Worm (Caenorhabditis elegans) whole organism, L4 larva: Measurements from ENCODE around the gene T16G1.4.
"Not testable (repeated sequence)": the region's sequence is repeated elsewhere in the genome, so short reads cannot be mapped to it uniquely, and the experiment has no call there.

Experiments
- F37D6.2 ChIP-seq: sonication (generic microtip); optimal IDR thresholded peaks from 2 replicates; lab custom pipeline; 2016; ENCODE audit warnings: mild to moderate bottlenecking, missing genetic modification characterization, missing compliant biosample characterization
- Y48G9A.11 ChIP-seq: fragments of 200-800 bp; sonication (Bioruptor generic); IDR thresholded peaks from 2 replicates; pipeline ENCODE4 v1.3.6; 2022; ENCODE audit warnings: missing genetic modification reagents, missing genetic modification characterization, missing compliant biosample characterization
- Y75B8A.6 ChIP-seq: fragments of 200-800 bp; sonication (Bioruptor generic); IDR thresholded peaks from 2 replicates; pipeline ENCODE4 v1.3.6; 2022; ENCODE audit warnings: missing genetic modification reagents, missing genetic modification characterization, missing compliant biosample characterization
- aha-1 ChIP-seq: fragments of 150-350 bp; peaks from one replicate; lab custom pipeline; 2014; ENCODE audit warnings: missing biosample characterization, missing genetic modification characterization
- arid-1 ChIP-seq: fragments of 200-800 bp; sonication (Bioruptor generic); conservative IDR thresholded peaks from 2 replicates; pipeline ENCODE4 v1.3.6; 2022; ENCODE audit warnings: missing genetic modification reagents, missing genetic modification characterization, missing compliant biosample characterization
- ceh-44 ChIP-seq: fragments of 200-800 bp; sonication (Bioruptor generic); IDR thresholded peaks from 2 replicates; pipeline ENCODE4 v1.3.6; 2022; ENCODE audit warnings: missing genetic modification reagents, missing genetic modification characterization, missing compliant biosample characterization
- daf-16 ChIP-seq, 3 experiments: sonication (generic microtip); optimal IDR thresholded peaks; 2 replicates each; lab custom pipeline; 2016 to 2017; ENCODE audit warnings: missing genetic modification characterization in 3 of 3, missing genetic modification reagents in 3 of 3, mild to moderate bottlenecking in 2 of 3, missing compliant biosample characterization in 2 of 3, missing biosample characterization in 1 of 3, moderate library complexity in 1 of 3
- daf-8 ChIP-seq: fragments of 200-800 bp; sonication (Bioruptor generic); IDR thresholded peaks from 2 replicates; pipeline ENCODE4 v1.3.6; 2022; ENCODE audit warnings: missing genetic modification characterization, missing compliant biosample characterization
- dmd-6 ChIP-seq: fragments of 200-800 bp; sonication (Bioruptor generic); IDR thresholded peaks from 2 replicates; pipeline ENCODE4 v1.3.6; 2022; ENCODE audit warnings: missing genetic modification reagents, missing genetic modification characterization, missing compliant biosample characterization
- dpl-1 ChIP-seq: fragments of 150-350 bp; optimal IDR thresholded peaks from 2 replicates; lab custom pipeline; 2014; ENCODE audit warnings: missing biosample characterization, missing genetic modification reagents, missing genetic modification characterization
- duxl-1 ChIP-seq: sonication (generic microtip); optimal IDR thresholded peaks from 2 replicates; lab custom pipeline; 2016; ENCODE audit warnings: mild to moderate bottlenecking, missing genetic modification characterization, moderate library complexity, missing compliant biosample characterization; ENCODE audit not compliant: poor library complexity
- egl-43 ChIP-seq: fragments of 200-800 bp; sonication (Bioruptor generic); IDR thresholded peaks from 2 replicates; pipeline ENCODE4 v1.3.6; 2022; ENCODE audit warnings: missing genetic modification reagents, missing genetic modification characterization, missing compliant biosample characterization
- hlh-11 ChIP-seq: fragments of 200-800 bp; sonication (Bioruptor generic); optimal IDR thresholded peaks from 2 replicates; lab custom pipeline; 2018; ENCODE audit warnings: mild to moderate bottlenecking, missing genetic modification characterization, missing compliant biosample characterization
- hlh-30 ChIP-seq: sonication (generic microtip); optimal IDR thresholded peaks from 2 replicates; lab custom pipeline; 2017; ENCODE audit warnings: antibody characterized with exemption, mild to moderate bottlenecking, missing genetic modification characterization, missing compliant biosample characterization; ENCODE audit not compliant: insufficient read depth
- hmg-1.1 ChIP-seq: fragments of 200-800 bp; sonication (Bioruptor generic); IDR thresholded peaks from 2 replicates; pipeline ENCODE4 v1.3.6; 2022; ENCODE audit warnings: missing genetic modification reagents, missing genetic modification characterization, missing compliant biosample characterization
- lin-1 ChIP-seq: fragments of 200-800 bp; sonication (Bioruptor generic); IDR thresholded peaks from 2 replicates; pipeline ENCODE4 v1.3.6; 2022; ENCODE audit warnings: missing genetic modification reagents, missing genetic modification characterization, missing compliant biosample characterization
- lin-15B ChIP-seq: fragments of 150-350 bp; sonication (generic microtip); optimal IDR thresholded peaks from 3 replicates; lab custom pipeline; 2014; ENCODE audit warnings: missing biosample characterization, missing genetic modification characterization
- lin-29 ChIP-seq: fragments of 200-800 bp; sonication (Bioruptor generic); IDR thresholded peaks from 2 replicates; pipeline ENCODE4 v1.3.6; 2022; ENCODE audit warnings: missing genetic modification reagents, missing genetic modification characterization, missing compliant biosample characterization
- lin-38 ChIP-seq: fragments of 200-800 bp; sonication (Bioruptor generic); IDR thresholded peaks from 2 replicates; pipeline ENCODE4 v1.3.6; 2022; ENCODE audit warnings: missing genetic modification reagents, missing genetic modification characterization, missing compliant biosample characterization
- madf-9 ChIP-seq: fragments of 200-800 bp; sonication (Bioruptor generic); conservative IDR thresholded peaks from 2 replicates; pipeline ENCODE4 v1.3.6; 2022; ENCODE audit warnings: missing genetic modification reagents, missing genetic modification characterization, missing compliant biosample characterization
- mxl-3 ChIP-seq: fragments of 200-800 bp; sonication (Bioruptor generic); optimal IDR thresholded peaks from 2 replicates; lab custom pipeline; 2018; ENCODE audit warnings: mild to moderate bottlenecking, missing genetic modification characterization, missing compliant biosample characterization
- nhr-102 ChIP-seq: sonication (generic microtip); optimal IDR thresholded peaks from 2 replicates; lab custom pipeline; 2016; ENCODE audit warnings: mild to moderate bottlenecking, missing genetic modification characterization, moderate library complexity, missing compliant biosample characterization
- nhr-11 ChIP-seq: fragments of 150-350 bp; optimal IDR thresholded peaks from 2 replicates; lab custom pipeline; 2014; ENCODE audit warnings: missing biosample characterization, missing genetic modification characterization
- nhr-42 ChIP-seq: fragments of 200-800 bp; sonication (Bioruptor generic); IDR thresholded peaks from 2 replicates; pipeline ENCODE4 v1.3.6; 2022; ENCODE audit warnings: missing genetic modification characterization, missing compliant biosample characterization
- nhr-48 ChIP-seq: sonication (generic microtip); optimal IDR thresholded peaks from 2 replicates; lab custom pipeline; 2016; ENCODE audit warnings: mild to moderate bottlenecking, missing genetic modification characterization, missing compliant biosample characterization
- nhr-77 ChIP-seq: fragments of 150-350 bp; optimal IDR thresholded peaks from 2 replicates; lab custom pipeline; 2014; ENCODE audit warnings: missing biosample characterization, missing genetic modification characterization
- pha-4 ChIP-seq, 2 experiments: fragments of 150-350 bp in 1 of 2; fragments of 200-800 bp in 1 of 2; sonication (Bioruptor generic) in 1 of 2; IDR thresholded peaks in 1 of 2; optimal IDR thresholded peaks in 1 of 2; 2 replicates each; pipeline versions ENCODE4 v1.3.6 to Lab custom; 2014 to 2022; ENCODE audit warnings: missing genetic modification characterization in 2 of 2, missing genetic modification reagents in 2 of 2, missing biosample characterization in 1 of 2, missing compliant biosample characterization in 1 of 2
- spr-1 ChIP-seq: sonication (generic microtip); optimal IDR thresholded peaks from 2 replicates; lab custom pipeline; 2016; ENCODE audit warnings: mild to moderate bottlenecking, missing genetic modification characterization, missing compliant biosample characterization
- spr-3 ChIP-seq: fragments of 200-800 bp; sonication (Bioruptor generic); optimal IDR thresholded peaks from 2 replicates; lab custom pipeline; 2018; ENCODE audit warnings: mild to moderate bottlenecking, missing genetic modification characterization, missing compliant biosample characterization
- tra-1 ChIP-seq: fragments of 200-800 bp; sonication (Bioruptor generic); IDR thresholded peaks from 2 replicates; pipeline ENCODE4 v1.3.6; 2022; ENCODE audit warnings: missing genetic modification reagents, missing genetic modification characterization, missing compliant biosample characterization
- unc-130 ChIP-seq: sonication (generic microtip); optimal IDR thresholded peaks from 2 replicates; lab custom pipeline; 2016; ENCODE audit warnings: missing genetic modification reagents, missing genetic modification characterization, missing compliant biosample characterization
- unc-39 ChIP-seq: sonication (generic microtip); optimal IDR thresholded peaks from 2 replicates; lab custom pipeline; 2017; ENCODE audit warnings: missing biosample characterization, missing genetic modification characterization
- unc-62 ChIP-seq, 3 experiments: fragments of 150-350 bp in 1 of 3; sonication (generic microtip); optimal IDR thresholded peaks in 2 of 3; peaks in 1 of 3; 1 replicate in 1 of 3; 2 replicates in 2 of 3; lab custom pipeline; 2014 to 2017; ENCODE audit warnings: missing biosample characterization in 3 of 3, missing genetic modification characterization in 3 of 3, missing genetic modification reagents in 3 of 3, missing genotype in 1 of 3
- vab-7 ChIP-seq: fragments of 200-800 bp; sonication (Bioruptor generic); IDR thresholded peaks from 2 replicates; pipeline ENCODE4 v1.3.6; 2022; ENCODE audit warnings: missing genetic modification reagents, missing genetic modification characterization, missing compliant biosample characterization
- zfp-3 ChIP-seq: fragments of 200-800 bp; sonication (Bioruptor generic); conservative IDR thresholded peaks from 2 replicates; pipeline ENCODE4 v1.3.6; 2022; ENCODE audit warnings: missing genetic modification reagents, missing genetic modification characterization, missing compliant biosample characterization

Gene T16G1.4

ce11 chrV:12967925-12968327, 26.3 kb upstream of the T16G1.4 start, which contains the start of gene R186.8 (continued):
- TF ChIP-seq hmg-1.1 (GFP tag; lab: Robert Waterston, UW) (peak; percentile 86), nhr-102 (tag; lab: Kevin White, UChicago) (peak; percentile 58), dmd-6 (GFP tag; lab: Robert Waterston, UW) (peak; percentile 94), aha-1 (tag; lab: Kevin White, UChicago) (peak; percentile 96), hlh-30 (tag; lab: Kevin White, UChicago) (peak; percentile 43), arid-1 (GFP tag; lab: Robert Waterston, UW) (peak; percentile 72), lin-1 (GFP tag; lab: Robert Waterston, UW) (peak; percentile 12; the same call in 1 of the 2 replicates), nhr-48 (peak; percentile 60), nhr-11 (tag; lab: Kevin White, UChicago) (peak; percentile 37), nhr-77 (tag; lab: Kevin White, UChicago) (peak; percentile 54), zfp-3 (GFP tag; lab: Robert Waterston, UW) (peak; percentile 87), lin-38 (GFP tag; lab: Robert Waterston, UW) (peak; percentile 99), vab-7 (GFP tag; lab: Robert Waterston, UW) (peak; percentile 71; the same call in 1 of the 2 replicates), hlh-11 (tag; lab: Kevin White, UChicago) (peak; percentile 79), Y48G9A.11 (peak; percentile 52; the same call in 1 of the 2 replicates), lin-29 (GFP tag; lab: Robert Waterston, UW) (peak; percentile 70), daf-16 (GFP tag; optimal IDR thresholded peaks at IDR 0.05; lab: Kevin White, UChicago) (peak in 1 of 2 experiments; percentile 21), daf-16 (tag; optimal IDR thresholded peaks at IDR 0.05; lab: Kevin White, UChicago) (peak; percentile 35), spr-3 (GFP tag; lab: Kevin White, UChicago) (peak; percentile 38), nhr-42 (GFP tag; lab: Robert Waterston, UW) (peak; percentile 88), Y75B8A.6 (GFP tag; lab: Robert Waterston, UW) (peak; percentile 45; the same call in 1 of the 2 replicates), daf-8 (GFP tag; lab: Robert Waterston, UW) (0 out of 2 replicates have a peak, but pooled peaks have one; percentile 35), dpl-1 (GFP tag; lab: Kevin White, UChicago) (peak; percentile 58), F37D6.2 (tag; lab: Kevin White, UChicago) (peak; percentile 37), pha-4 (GFP tag; IDR thresholded peaks at IDR 0.05; lab: Robert Waterston, UW) (peak; percentile 77), tra-1 (GFP tag; lab: Robert Waterston, UW) (peak; percentile 85), spr-1 (tag; lab: Kevin White, UChicago) (peak; percentile 47), mxl-3 (GFP tag; lab: Kevin White, UChicago) (peak; percentile 44), ceh-44 (peak; percentile 84), madf-9 (GFP tag; lab: Robert Waterston, UW) (peak; percentile 70; the same call in 1 of the 2 replicates), unc-130 (GFP tag; lab: Kevin White, UChicago) (peak; percentile 66)
- not testable (repeated sequence) for TF ChIP-seq pha-4 (tag; optimal IDR thresholded peaks at IDR 0.05; lab: Kevin White, UChicago)

ce11 chrV:12967110-12967509, 25.5 kb upstream of the T16G1.4 start, which contains the start of gene R186.3:
Gene R186.3 (minus strand): TSS chrV:12967210.
- TF ChIP-seq egl-43 (GFP tag; lab: Robert Waterston, UW) (no peak), duxl-1 (tag; lab: Kevin White, UChicago) (no peak), unc-62 (GFP tag; optimal IDR thresholded peaks at IDR 0.05 in 1 of 2; lab: Kevin White, UChicago) (no peak), unc-62 (tag; optimal IDR thresholded peaks at IDR 0.05; lab: Kevin White, UChicago) (no peak), nhr-77 (tag; lab: Kevin White, UChicago) (no peak), aha-1 (tag; lab: Kevin White, UChicago) (no peak), lin-15B (tag; lab: Kevin White, UChicago) (no peak), hmg-1.1 (GFP tag; lab: Robert Waterston, UW) (no peak), unc-39 (tag; lab: Kevin White, UChicago) (no peak), lin-1 (GFP tag; lab: Robert Waterston, UW) (no peak)
